Worm (Caenorhabditis elegans): ENCODE results near the gene F54D10.5.

DNA sequence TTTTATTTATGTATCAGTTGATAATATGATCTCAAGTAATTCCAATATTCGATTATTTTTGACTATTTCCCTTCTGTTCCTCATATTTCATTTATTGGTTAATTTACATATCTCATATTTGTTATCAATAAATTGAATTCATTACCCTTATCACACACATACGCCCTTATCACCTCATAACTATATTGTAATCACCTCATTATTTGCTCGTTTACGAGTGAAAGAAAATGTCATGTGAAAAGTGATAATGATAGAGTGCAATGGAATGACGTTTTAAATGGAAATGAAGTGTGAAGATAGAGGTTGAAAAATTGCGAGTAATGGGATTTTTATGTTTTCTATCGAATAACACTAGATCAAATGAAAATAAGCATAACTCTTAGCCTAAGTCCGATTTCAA, 21.4 kb downstream of the F54D10.5 start:
- TF ChIP-seq zag-1 (tag; optimal IDR thresholded peaks at IDR 0.05) (no peak), nhr-237 (tag; optimal IDR thresholded peaks at IDR 0.05) (no peak), unc-62 (GFP tag; optimal IDR thresholded peaks at IDR 0.05) (no peak)

All from whole organism, L2 larva.